Worm (Caenorhabditis elegans): Measurements from ENCODE around the gene T07E3.4.

The T07E3.4 gene

DNA sequence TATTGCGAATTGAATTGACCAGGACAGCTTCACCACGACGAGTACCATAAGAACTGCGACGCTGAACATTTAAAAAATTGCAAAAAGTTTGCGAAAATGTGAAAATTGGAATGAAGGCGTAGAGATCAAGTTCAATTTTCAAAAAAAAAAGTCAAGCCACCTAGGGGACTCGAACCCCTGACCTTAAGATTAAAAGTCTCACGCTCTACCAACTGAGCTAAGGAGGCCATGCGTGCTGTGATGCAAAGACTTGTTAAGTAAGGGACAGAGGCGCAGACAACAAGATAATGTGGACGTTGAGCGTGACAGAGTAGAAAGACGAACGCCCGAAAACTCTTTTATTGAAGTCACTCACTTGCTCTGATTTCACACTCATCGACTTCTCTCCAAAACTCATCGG lies 10.2 kb upstream of the T07E3.4 start (continued):
- TF ChIP-seq attf-5 (GFP tag; optimal IDR thresholded peaks at IDR 0.05) (peak; percentile 67), atf-7 (tag; optimal IDR thresholded peaks at IDR 0.05) (no peak), Y79H2A.3 (GFP tag; conservative IDR thresholded peaks at IDR 0.05) (peak; percentile 72; the same call in 1 of the 2 replicates), hmg-1.2 (GFP tag; IDR thresholded peaks at IDR 0.05) (peak; percentile 85), snpc-1.1 (tag; optimal IDR thresholded peaks at IDR 0.05; ENCODE audit: insufficient read depth) (peak; percentile 40), egl-44 (GFP tag; IDR thresholded peaks at IDR 0.05) (peak; percentile 70; the same call in 1 of the 2 replicates), hlh-12 (tag; optimal IDR thresholded peaks at IDR 0.05) (no peak), sdz-38 (tag; optimal IDR thresholded peaks at IDR 0.05) (no peak), mcd-1 (GFP tag; IDR thresholded peaks at IDR 0.05) (no peak; the same call in 1 of the 2 replicates), athp-1 (tag; optimal IDR thresholded peaks at IDR 0.05) (peak; percentile 63), ztf-3 (GFP tag; optimal IDR thresholded peaks at IDR 0.05) (no peak), K11D2.4 (GFP tag; IDR thresholded peaks at IDR 0.05) (no peak; the same call in 1 of the 2 replicates), tbx-9 (tag; optimal IDR thresholded peaks at IDR 0.05; ENCODE audit: borderline replicate concordance) (no peak), lin-54 (GFP tag; optimal IDR thresholded peaks at IDR 0.05) (no peak), die-1 (tag; optimal IDR thresholded peaks at IDR 0.05) (peak; percentile 93), B0019.2 (GFP tag; conservative IDR thresholded peaks at IDR 0.05) (no peak), ceh-91 (GFP tag; IDR thresholded peaks at IDR 0.05) (no peak), madf-3 (GFP tag; IDR thresholded peaks at IDR 0.05) (peak; percentile 77; the same call in 1 of the 2 replicates), bed-1 (GFP tag; IDR thresholded peaks at IDR 0.05) (no peak), cebp-1 (GFP tag; IDR thresholded peaks at IDR 0.05) (no peak), cebp-1 (tag; optimal IDR thresholded peaks at IDR 0.05) (no peak), ceh-100 (GFP tag; IDR thresholded peaks at IDR 0.05) (0 out of 2 replicates have a peak, but pooled peaks have one; percentile 56), F23B12.7 (tag; optimal IDR thresholded peaks at IDR 0.05; ENCODE audit: insufficient read depth) (peak; percentile 92), ceh-58 (GFP tag; IDR thresholded peaks at IDR 0.05) (no peak), gei-17 (GFP tag; optimal IDR thresholded peaks at IDR 0.05) (no peak), Y53F4B.3 (GFP tag; IDR thresholded peaks at IDR 0.05) (peak; percentile 83; the same call in 1 of the 2 replicates), F55B11.4 (tag; optimal IDR thresholded peaks at IDR 0.05; ENCODE audit: borderline replicate concordance, insufficient read depth) (no peak), hmg-20 (GFP tag; IDR thresholded peaks at IDR 0.05) (peak; percentile 70; the same call in 1 of the 2 replicates), madf-10 (tag; optimal IDR thresholded peaks at IDR 0.05) (peak; percentile 57), B0261.1 (tag; optimal IDR thresholded peaks at IDR 0.05) (peak; percentile 95)

DNA sequence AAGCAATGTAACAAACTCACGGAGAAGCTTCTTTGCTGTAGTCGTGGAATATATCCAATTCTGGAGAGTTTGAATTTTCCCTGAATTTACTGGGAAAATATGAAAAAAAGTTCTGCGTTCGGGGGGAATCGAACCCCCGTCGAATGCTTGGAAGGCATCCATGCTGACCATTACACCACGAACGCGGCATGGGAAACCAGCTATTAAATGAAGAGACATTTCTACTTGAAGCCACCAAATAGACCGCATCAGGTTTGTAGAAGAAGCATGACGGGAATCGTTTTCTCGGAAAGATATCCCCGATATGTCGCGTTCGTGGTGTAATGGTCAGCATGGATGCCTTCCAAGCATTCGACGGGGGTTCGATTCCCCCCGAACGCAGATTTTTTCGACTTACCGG lies 9.3 kb upstream of the T07E3.4 start:
- TF ChIP-seq ceh-91 (GFP tag; IDR thresholded peaks at IDR 0.05) = no peak
- TF ChIP-seq attf-6 (GFP tag; IDR thresholded peaks at IDR 0.05) = peak; percentile 53; the same call in 1 of the 2 replicates
- TF ChIP-seq tbx-9 (tag; optimal IDR thresholded peaks at IDR 0.05; ENCODE audit: borderline replicate concordance) = no peak
- TF ChIP-seq K11D2.4 (GFP tag; IDR thresholded peaks at IDR 0.05) = no peak
- TF ChIP-seq zim-3 (tag; optimal IDR thresholded peaks at IDR 0.05) = peak; percentile 10
- TF ChIP-seq gei-17 (GFP tag; optimal IDR thresholded peaks at IDR 0.05) = no peak
- TF ChIP-seq lin-35 (GFP tag; optimal IDR thresholded peaks at IDR 0.05) = peak in 1 of 3 experiments; percentile 40
- peak; percentile 44 for TF ChIP-seq ztf-18 (tag; optimal IDR thresholded peaks at IDR 0.05)
- TF ChIP-seq egl-18 (GFP tag; IDR thresholded peaks at IDR 0.05) = no peak
- peak; percentile 54 for TF ChIP-seq lin-40 (tag; optimal IDR thresholded peaks at IDR 0.05)
- TF ChIP-seq hlh-12 (tag; optimal IDR thresholded peaks at IDR 0.05) = no peak
- no peak for TF ChIP-seq B0336.3 (GFP tag; IDR thresholded peaks at IDR 0.05)
- TF ChIP-seq nhr-90 (tag; optimal IDR thresholded peaks at IDR 0.05) = peak; percentile 75
- peak in 1 of 2 experiments; percentile 43 for TF ChIP-seq rec-8 (tag; optimal IDR thresholded peaks at IDR 0.05)
- TF ChIP-seq tbp1 (GFP tag; optimal IDR thresholded peaks at IDR 0.05) = peak; percentile 91
- no peak for TF ChIP-seq mes-4 (tag; optimal IDR thresholded peaks at IDR 0.05)
- peak; percentile 26 for TF ChIP-seq ztf-26 (tag; optimal IDR thresholded peaks at IDR 0.05)
- peak; percentile 21 for TF ChIP-seq hrde-1 (tag; optimal IDR thresholded peaks at IDR 0.05; ENCODE audit: borderline replicate concordance)
- peak; percentile 65 for TF ChIP-seq F23B12.7 (tag; optimal IDR thresholded peaks at IDR 0.05; ENCODE audit: insufficient read depth)
- no peak for TF ChIP-seq cebp-1 (GFP tag; IDR thresholded peaks at IDR 0.05)
- TF ChIP-seq cebp-1 (tag; optimal IDR thresholded peaks at IDR 0.05) = peak; percentile 50
- peak; percentile 13 for TF ChIP-seq K12H6.12 (tag; optimal IDR thresholded peaks at IDR 0.05)
- no peak for TF ChIP-seq dpl-1 (GFP tag; optimal IDR thresholded peaks at IDR 0.05)
- TF ChIP-seq ztf-25 (GFP tag; IDR thresholded peaks at IDR 0.05) = 0 out of 2 replicates have a peak, but pooled peaks have one; percentile 7
- no peak for TF ChIP-seq aptf-3 (GFP tag; IDR thresholded peaks at IDR 0.05)
- peak; percentile 15 for TF ChIP-seq lin-54 (GFP tag; optimal IDR thresholded peaks at IDR 0.05)
